Worm (Caenorhabditis elegans) whole organism, early embryonic: ENCODE measurements around the gene H23L24.4.

Experiments
- B0310.2 ChIP-seq: sonication (generic microtip); optimal IDR thresholded peaks from 2 replicates; lab custom pipeline; 2016; ENCODE audit warnings: mild to moderate bottlenecking, missing genetic modification characterization, missing compliant biosample characterization
- aly-1 ChIP-seq: sonication (generic microtip); optimal IDR thresholded peaks from 2 replicates; lab custom pipeline; 2016; ENCODE audit warnings: missing genetic modification characterization, missing compliant biosample characterization
- ama-1 ChIP-seq: fragments of 150-350 bp; optimal IDR thresholded peaks from 2 replicates; lab custom pipeline; 2014
- ceh-13 ChIP-seq: fragments of 200-800 bp; sonication (Bioruptor generic); optimal IDR thresholded peaks from 2 replicates; lab custom pipeline; 2018; ENCODE audit warnings: mild to moderate bottlenecking, missing genetic modification characterization, missing compliant biosample characterization
- ets-7 ChIP-seq: sonication (generic microtip); optimal IDR thresholded peaks from 2 replicates; lab custom pipeline; 2016; ENCODE audit warnings: missing genotype, missing genetic modification characterization, missing compliant biosample characterization
- flt-1 ChIP-seq: fragments of 200-800 bp; sonication (Bioruptor generic); IDR thresholded peaks from 2 replicates; pipeline ENCODE4 v1.3.6; 2022; ENCODE audit warnings: missing genetic modification characterization, missing compliant biosample characterization
- hmbx-1 ChIP-seq: sonication (generic microtip); optimal IDR thresholded peaks from 2 replicates; lab custom pipeline; 2016; ENCODE audit warnings: mild to moderate bottlenecking, missing genetic modification characterization, missing compliant biosample characterization
- hnd-1 ChIP-seq: sonication (generic microtip); optimal IDR thresholded peaks from 2 replicates; lab custom pipeline; 2016; ENCODE audit warnings: missing genetic modification characterization, missing compliant biosample characterization
- pes-1 ChIP-seq: fragments of 200-800 bp; sonication (Bioruptor generic); IDR thresholded peaks from 2 replicates; pipeline ENCODE4 v1.3.6; 2022; ENCODE audit warnings: missing genetic modification reagents, missing genetic modification characterization, missing compliant biosample characterization
- scrt-1 ChIP-seq: fragments of 200-800 bp; sonication (Bioruptor generic); IDR thresholded peaks from 2 replicates; pipeline ENCODE4 v1.3.6; 2022; ENCODE audit warnings: missing genetic modification characterization, missing compliant biosample characterization
- tbx-11 ChIP-seq: fragments of 200-800 bp; sonication (Bioruptor generic); IDR thresholded peaks from 2 replicates; pipeline ENCODE4 v1.3.6; 2022; ENCODE audit warnings: missing genetic modification characterization, missing compliant biosample characterization
- tbx-37 ChIP-seq: fragments of 200-800 bp; sonication (Bioruptor generic); conservative IDR thresholded peaks from 2 replicates; pipeline ENCODE4 v1.3.6; 2022; ENCODE audit warnings: missing genetic modification reagents, missing genetic modification characterization, missing compliant biosample characterization
- tra-4 ChIP-seq: sonication (generic microtip); optimal IDR thresholded peaks from 2 replicates; lab custom pipeline; 2017; ENCODE audit warnings: missing genetic modification characterization, missing compliant biosample characterization

ce11 chrIV:8754146-8754545, 48.7 kb upstream of the H23L24.4 start:
- TF ChIP-seq ama-1 (lab: Kevin White, UChicago) (no peak), pes-1 (GFP tag; lab: Robert Waterston, UW) (no peak), aly-1 (no peak), tbx-37 (no peak), hmbx-1 (tag; lab: Kevin White, UChicago) (no peak), hnd-1 (tag; lab: Kevin White, UChicago) (no peak), scrt-1 (GFP tag; lab: Robert Waterston, UW) (no peak), tbx-11 (GFP tag; lab: Robert Waterston, UW) (no peak), ceh-13 (GFP tag; lab: Kevin White, UChicago) (no peak), tra-4 (tag; lab: Kevin White, UChicago) (no peak), flt-1 (GFP tag; lab: Robert Waterston, UW) (no peak), B0310.2 (tag; lab: Kevin White, UChicago) (no peak), ets-7 (no peak)
